Worm (Caenorhabditis elegans) whole organism, late embryonic: Measurements from ENCODE around the gene lgc-13.

Source experiments
- Y22D7AL.16 ChIP-seq: sonication (generic microtip); optimal IDR thresholded peaks from 2 replicates; lab custom pipeline; 2016; ENCODE audit warnings: missing genetic modification characterization, missing compliant biosample characterization
- ama-1 ChIP-seq: fragments of 150-350 bp; optimal IDR thresholded peaks from 2 replicates; lab custom pipeline; 2014
- ceh-31 ChIP-seq: sonication (generic microtip); optimal IDR thresholded peaks from 2 replicates; lab custom pipeline; 2016; ENCODE audit warnings: missing genetic modification characterization, missing compliant biosample characterization
- ceh-6 ChIP-seq: fragments of 200-800 bp; sonication (Bioruptor generic); optimal IDR thresholded peaks from 2 replicates; lab custom pipeline; 2018; ENCODE audit warnings: mild to moderate bottlenecking, missing genetic modification characterization, missing compliant biosample characterization
- ceh-9 ChIP-seq: sonication (generic microtip); optimal IDR thresholded peaks from 2 replicates; lab custom pipeline; 2016; ENCODE audit warnings: mild to moderate bottlenecking, missing genetic modification characterization, inconsistent platforms, missing compliant biosample characterization
- fax-1 ChIP-seq: sonication (generic microtip); optimal IDR thresholded peaks from 2 replicates; lab custom pipeline; 2016; ENCODE audit warnings: missing genotype, missing genetic modification characterization, missing compliant biosample characterization
- hlh-13 ChIP-seq: fragments of 200-800 bp; sonication (Bioruptor generic); optimal IDR thresholded peaks from 2 replicates; lab custom pipeline; 2018; ENCODE audit warnings: mild to moderate bottlenecking, missing genetic modification characterization, missing compliant biosample characterization
- mec-3 ChIP-seq: sonication (generic microtip); optimal IDR thresholded peaks from 2 replicates; lab custom pipeline; 2016; ENCODE audit warnings: borderline replicate concordance, missing genetic modification characterization, missing compliant biosample characterization
- nhr-11 ChIP-seq: fragments of 150-350 bp; optimal IDR thresholded peaks from 2 replicates; lab custom pipeline; 2014; ENCODE audit warnings: missing biosample characterization, missing genetic modification characterization
- odd-2 ChIP-seq: sonication (generic microtip); optimal IDR thresholded peaks from 2 replicates; lab custom pipeline; 2017; ENCODE audit warnings: antibody characterized with exemption, mild to moderate bottlenecking, missing genetic modification characterization, missing compliant biosample characterization
- pqm-1 ChIP-seq: sonication (generic microtip); optimal IDR thresholded peaks from 2 replicates; lab custom pipeline; 2016; ENCODE audit warnings: missing genetic modification characterization, missing compliant biosample characterization
- rnt-1 ChIP-seq: sonication (generic microtip); optimal IDR thresholded peaks from 2 replicates; lab custom pipeline; 2016; ENCODE audit warnings: missing genetic modification characterization, missing compliant biosample characterization
- sdc-2 ChIP-seq: sonication (generic microtip); optimal IDR thresholded peaks from 2 replicates; lab custom pipeline; 2016; ENCODE audit warnings: missing genotype, missing genetic modification characterization, missing compliant biosample characterization
- unc-86 ChIP-seq: sonication (generic microtip); optimal IDR thresholded peaks from 2 replicates; lab custom pipeline; 2016; ENCODE audit warnings: missing genetic modification characterization, missing compliant biosample characterization

DNA sequence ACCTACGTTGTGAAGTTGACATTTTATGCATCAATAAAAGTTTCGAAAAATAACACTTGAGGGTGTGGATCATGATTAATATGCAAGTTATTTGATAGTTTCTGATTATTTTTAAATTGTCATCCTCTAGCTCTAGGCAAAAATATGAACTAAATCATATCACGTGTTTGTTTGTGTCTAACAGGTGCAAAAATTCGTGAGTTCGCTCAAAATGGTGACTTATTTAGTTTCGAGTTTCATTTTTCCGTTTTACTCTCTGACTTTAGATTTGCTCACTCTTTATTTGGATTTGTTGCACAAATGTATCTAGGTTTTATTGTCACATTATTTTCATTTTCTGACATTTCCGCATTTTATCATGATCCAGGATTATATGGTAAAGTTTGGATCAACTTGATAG, 9.4 kb downstream of the lgc-13 start, which contains the start of gene lgc-16:
- TF ChIP-seq rnt-1 (tag; lab: Kevin White, UChicago) (no peak), Y22D7AL.16 (no peak), pqm-1 (tag; lab: Kevin White, UChicago) (no peak), ceh-6 (GFP tag; lab: Kevin White, UChicago) (no peak), hlh-13 (GFP tag; lab: Kevin White, UChicago) (no peak), ama-1 (no peak), ceh-31 (tag; lab: Kevin White, UChicago) (no peak), nhr-11 (tag; lab: Kevin White, UChicago) (no peak), fax-1 (no peak), mec-3 (tag; lab: Kevin White, UChicago) (no peak), ceh-9 (tag; lab: Kevin White, UChicago) (no peak), sdc-2 (tag; lab: Kevin White, UChicago) (no peak), unc-86 (tag; lab: Kevin White, UChicago) (no peak), odd-2 (tag; lab: Kevin White, UChicago) (no peak)
